Worm (Caenorhabditis elegans) whole organism, young adult: ENCODE data around the gene F28C6.10.

Experiments
- B0261.1 ChIP-seq: sonication (generic microtip); optimal IDR thresholded peaks from 2 replicates; lab custom pipeline; 2016; ENCODE audit warnings: mild to moderate bottlenecking, missing genetic modification characterization, moderate library complexity, missing compliant biosample characterization
- F33H1.4 ChIP-seq: fragments of 200-800 bp; sonication (Bioruptor generic); IDR thresholded peaks from 2 replicates; pipeline ENCODE4 v1.3.6; 2022; ENCODE audit warnings: missing genetic modification reagents, missing genetic modification characterization, missing compliant biosample characterization
- F55B11.4 ChIP-seq: sonication (generic microtip); optimal IDR thresholded peaks from 2 replicates; lab custom pipeline; 2016; ENCODE audit warnings: missing compliant biosample characterization, missing genetic modification characterization, borderline replicate concordance; ENCODE audit not compliant: insufficient read depth
- ama-1 ChIP-seq, 3 experiments: fragments of 150-350 bp in 1 of 3; sonication (generic microtip) in 2 of 3; optimal IDR thresholded peaks; 2 replicates each; lab custom pipeline; 2014 to 2018; ENCODE audit warnings: missing biosample characterization in 2 of 3, missing genetic modification characterization in 2 of 3, missing genetic modification reagents in 2 of 3
- rec-8 ChIP-seq, 2 experiments: sonication (generic microtip); optimal IDR thresholded peaks; 2 replicates each; lab custom pipeline; 2016; ENCODE audit warnings: mild to moderate bottlenecking in 2 of 2, missing genetic modification characterization in 2 of 2, missing genetic modification reagents in 2 of 2, missing genotype in 2 of 2, missing biosample characterization in 1 of 2, missing compliant biosample characterization in 1 of 2, moderate library complexity in 1 of 2
- snpc-4 ChIP-seq, 5 experiments: fragments of 150-350 bp in 1 of 5; sonication (generic microtip) in 4 of 5; optimal IDR thresholded peaks; 2 replicates each; lab custom pipeline; 2014 to 2018; ENCODE audit warnings: missing genetic modification characterization in 5 of 5, missing biosample characterization in 3 of 5, antibody characterized with exemption in 2 of 5, mild to moderate bottlenecking in 2 of 5, missing compliant biosample characterization in 2 of 5, missing genotype in 2 of 5, moderate library complexity in 2 of 5, missing genetic modification reagents in 1 of 5

DNA sequence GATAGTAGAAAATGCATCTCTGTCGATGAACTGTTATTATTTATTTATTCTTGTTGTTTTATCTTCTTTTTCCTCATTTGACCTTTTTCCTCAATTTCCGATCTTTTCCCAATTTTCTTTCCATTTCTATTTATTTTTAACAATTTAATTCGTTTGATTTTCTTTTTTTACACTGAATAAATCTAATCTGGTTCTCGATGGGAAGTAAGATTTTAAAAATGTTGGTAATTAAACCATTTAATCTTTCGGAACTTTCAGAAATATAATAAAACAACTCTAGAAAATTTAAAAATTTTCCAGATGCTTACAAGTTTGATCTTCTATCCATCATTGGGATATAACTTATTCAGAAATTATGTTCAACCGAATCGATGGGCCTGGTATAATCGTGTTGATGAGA is 1.2 kb upstream of the F28C6.10 start, which contains the start of gene F28C6.8:
- no peak for TF ChIP-seq B0261.1
- TF ChIP-seq F33H1.4 (GFP tag; lab: Robert Waterston, UW): no peak
- no peak for TF ChIP-seq snpc-4 (GFP tag; optimal IDR thresholded peaks at IDR 0.05; lab: Kevin White, UChicago)
- no peak for TF ChIP-seq snpc-4 (tag; optimal IDR thresholded peaks at IDR 0.05; lab: Kevin White, UChicago)
- no peak for TF ChIP-seq ama-1 (optimal IDR thresholded peaks at IDR 0.05; lab: Kevin White, UChicago)
- no peak for TF ChIP-seq ama-1 (GFP tag; optimal IDR thresholded peaks at IDR 0.05; lab: Kevin White, UChicago)
- TF ChIP-seq F55B11.4 (tag; lab: Kevin White, UChicago): no peak
- TF ChIP-seq rec-8 (tag; optimal IDR thresholded peaks at IDR 0.05; lab: Kevin White, UChicago): no peak
